Worm (Caenorhabditis elegans) whole organism, midembryonic: ENCODE data around the gene unc-39.

Experiments used
- T22C8.4 ChIP-seq: fragments of 200-800 bp; sonication (Bioruptor generic); IDR thresholded peaks from 2 replicates; pipeline ENCODE4 v1.3.6; 2022; ENCODE audit warnings: missing genetic modification characterization, missing compliant biosample characterization
- cog-1 ChIP-seq: sonication (generic microtip); optimal IDR thresholded peaks from 2 replicates; lab custom pipeline; 2016; ENCODE audit warnings: missing genetic modification characterization, missing compliant biosample characterization
- flt-1 ChIP-seq: fragments of 200-800 bp; sonication (Bioruptor generic); IDR thresholded peaks from 2 replicates; pipeline ENCODE4 v1.3.6; 2022; ENCODE audit warnings: missing genetic modification characterization, missing compliant biosample characterization
- klf-2 ChIP-seq: fragments of 200-800 bp; sonication (Bioruptor generic); conservative IDR thresholded peaks from 2 replicates; pipeline ENCODE4 v1.3.6; 2022; ENCODE audit warnings: missing genetic modification reagents, missing genetic modification characterization, missing compliant biosample characterization
- med-1 ChIP-seq: sonication (generic microtip); optimal IDR thresholded peaks from 2 replicates; lab custom pipeline; 2017; ENCODE audit warnings: missing genetic modification characterization, mild to moderate bottlenecking, missing compliant biosample characterization, antibody characterized with exemption, missing genetic modification reagents; ENCODE audit not compliant: insufficient read depth
- ref-1 ChIP-seq: fragments of 200-800 bp; sonication (Bioruptor generic); conservative IDR thresholded peaks from 2 replicates; pipeline ENCODE4 v1.3.6; 2022; ENCODE audit warnings: missing genetic modification reagents, missing genetic modification characterization, missing compliant biosample characterization
- tab-1 ChIP-seq: fragments of 200-800 bp; sonication (Bioruptor generic); IDR thresholded peaks from 2 replicates; pipeline ENCODE4 v1.3.6; 2022; ENCODE audit warnings: missing genetic modification characterization, missing compliant biosample characterization
- ztf-23 ChIP-seq: fragments of 200-800 bp; sonication (Bioruptor generic); IDR thresholded peaks from 2 replicates; pipeline ENCODE4 v1.3.6; 2022; ENCODE audit warnings: missing genetic modification reagents, missing genetic modification characterization, missing compliant biosample characterization
- ztf-29 ChIP-seq: fragments of 200-800 bp; sonication (Bioruptor generic); IDR thresholded peaks from 2 replicates; pipeline ENCODE4 v1.3.6; 2022; ENCODE audit warnings: missing genetic modification reagents, missing genetic modification characterization, missing compliant biosample characterization

The unc-39 gene

ce11 chrV:14394743-14395142, 21.9 kb downstream of the unc-39 start, which contains the start of gene C15H11.13:
Gene C15H11.13 (plus strand): TSS chrV:14395043.
- no peak for TF ChIP-seq flt-1
- TF ChIP-seq klf-2 (GFP tag; lab: Robert Waterston, UW): no peak
- TF ChIP-seq ztf-23 (GFP tag; lab: Robert Waterston, UW): no peak
- no peak for TF ChIP-seq ztf-29

ce11 chrV:14396123-14396669, 23.3 kb downstream of the unc-39 start:
- TF ChIP-seq cog-1 (no peak), ref-1 (no peak), flt-1 (no peak), klf-2 (GFP tag; lab: Robert Waterston, UW) (no peak), ztf-29 (no peak), ztf-23 (GFP tag; lab: Robert Waterston, UW) (no peak), tab-1 (no peak), med-1 (no peak), T22C8.4 (no peak)

DNA sequence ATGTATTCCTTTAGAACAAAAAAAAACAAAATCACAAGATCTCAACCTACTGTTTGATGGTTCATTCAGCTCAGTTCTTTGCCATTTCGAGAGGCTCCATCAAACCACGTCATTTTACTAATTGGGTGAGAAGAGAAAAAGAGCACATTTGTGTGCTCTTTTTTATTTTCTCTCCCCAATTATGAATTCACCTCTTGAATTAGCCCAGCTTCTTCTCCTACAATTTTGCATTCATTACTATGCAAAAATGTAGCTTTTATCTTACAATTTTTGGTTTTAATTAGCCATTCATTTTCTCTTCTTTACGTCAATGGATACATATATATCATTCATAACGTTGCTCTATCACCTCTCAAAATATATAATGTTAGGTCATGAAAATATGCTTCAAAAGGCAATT, 32.8 kb downstream of the unc-39 start:
- TF ChIP-seq ztf-29 (no peak), ref-1 (no peak), med-1 (no peak), flt-1 (no peak), cog-1 (no peak), klf-2 (GFP tag; lab: Robert Waterston, UW) (no peak)

DNA sequence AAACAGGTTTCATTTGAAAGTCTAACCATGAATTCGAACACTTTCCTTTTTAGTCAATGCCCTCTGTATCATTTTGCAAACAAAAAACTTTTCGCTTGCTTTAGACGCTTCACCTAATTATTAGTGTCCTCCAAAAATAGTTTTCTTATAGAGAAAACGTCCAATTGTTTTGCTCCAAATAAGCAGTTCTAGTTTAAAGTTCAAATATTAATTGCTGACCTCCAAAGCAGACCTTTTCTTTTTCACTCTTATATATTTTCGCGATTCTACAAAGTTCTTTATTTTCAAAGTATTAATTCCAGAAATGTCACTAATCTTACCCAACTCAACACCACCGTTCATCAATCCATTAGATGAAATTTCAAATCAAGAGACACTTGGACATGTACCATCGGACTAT, 35.9 kb downstream of the unc-39 start, which contains the start of gene gnrr-2:
Gene gnrr-2 (plus strand): TSS at position 301 of the 400 bp plus-strand sequence.
- no peak for TF ChIP-seq ztf-23 (GFP tag; lab: Robert Waterston, UW)
- no peak for TF ChIP-seq med-1
- TF ChIP-seq tab-1: no peak
- TF ChIP-seq ref-1: no peak
- no peak for TF ChIP-seq flt-1
- TF ChIP-seq T22C8.4: no peak
- no peak for TF ChIP-seq ztf-29
- no peak for TF ChIP-seq cog-1
- TF ChIP-seq klf-2 (GFP tag; lab: Robert Waterston, UW): no peak

- TF ChIP-seq tab-1: no peak
- TF ChIP-seq ztf-23 (GFP tag; lab: Robert Waterston, UW): no peak
- TF ChIP-seq flt-1: no peak
- no peak for TF ChIP-seq klf-2 (GFP tag; lab: Robert Waterston, UW)
- no peak for TF ChIP-seq T22C8.4
- TF ChIP-seq med-1: no peak
- TF ChIP-seq ref-1: no peak
- no peak for TF ChIP-seq cog-1
- no peak for TF ChIP-seq ztf-29
Measured at ce11 chrV:14409905-14410304, 37.0 kb downstream of the unc-39 start.

DNA sequence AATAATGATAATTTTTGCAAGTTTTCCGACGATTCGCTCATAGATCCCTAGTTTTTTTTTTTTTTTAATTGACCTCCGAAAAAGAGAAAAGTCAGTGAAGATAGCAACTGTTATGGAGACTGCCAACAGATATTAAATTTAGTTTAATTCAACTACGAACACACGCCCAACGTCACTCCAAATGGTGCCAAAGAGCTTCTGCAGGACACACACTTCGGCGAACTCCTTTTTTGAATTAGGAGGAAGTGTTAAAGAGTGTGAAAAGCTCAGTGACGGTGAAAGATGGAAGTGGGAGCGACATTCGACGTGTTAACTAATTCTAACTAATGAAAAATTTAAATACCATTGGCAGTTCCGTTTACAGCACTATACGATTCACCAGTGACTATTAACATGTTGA, 39.1 kb downstream of the unc-39 start:
- TF ChIP-seq ref-1 (no peak), T22C8.4 (no peak), flt-1 (no peak), med-1 (no peak), ztf-23 (GFP tag; lab: Robert Waterston, UW) (no peak), tab-1 (no peak), ztf-29 (no peak), klf-2 (GFP tag; lab: Robert Waterston, UW) (no peak), cog-1 (no peak)

DNA sequence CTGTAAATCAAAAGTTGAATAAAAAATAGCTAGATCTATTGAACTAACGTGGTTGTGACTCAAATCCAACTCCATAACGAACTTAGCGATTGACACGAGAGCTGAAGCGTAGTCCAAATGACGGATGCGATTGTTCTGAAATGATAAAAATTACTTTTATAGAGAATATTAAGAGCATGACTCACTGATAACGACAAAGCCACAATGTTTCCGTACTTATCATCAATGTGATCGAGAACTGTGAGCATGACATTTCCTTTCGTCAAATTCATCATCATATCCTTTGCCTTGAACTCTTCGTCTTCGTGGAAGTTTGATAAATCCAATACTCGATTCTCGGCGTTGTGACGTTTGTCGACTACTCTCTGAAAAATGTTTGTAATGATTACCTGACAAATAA, 41.2 kb downstream of the unc-39 start:
- TF ChIP-seq cog-1: no peak
- no peak for TF ChIP-seq ref-1
- no peak for TF ChIP-seq flt-1
- no peak for TF ChIP-seq tab-1
- TF ChIP-seq klf-2 (GFP tag; lab: Robert Waterston, UW): no peak
- TF ChIP-seq ztf-29: no peak
- TF ChIP-seq T22C8.4: no peak

DNA sequence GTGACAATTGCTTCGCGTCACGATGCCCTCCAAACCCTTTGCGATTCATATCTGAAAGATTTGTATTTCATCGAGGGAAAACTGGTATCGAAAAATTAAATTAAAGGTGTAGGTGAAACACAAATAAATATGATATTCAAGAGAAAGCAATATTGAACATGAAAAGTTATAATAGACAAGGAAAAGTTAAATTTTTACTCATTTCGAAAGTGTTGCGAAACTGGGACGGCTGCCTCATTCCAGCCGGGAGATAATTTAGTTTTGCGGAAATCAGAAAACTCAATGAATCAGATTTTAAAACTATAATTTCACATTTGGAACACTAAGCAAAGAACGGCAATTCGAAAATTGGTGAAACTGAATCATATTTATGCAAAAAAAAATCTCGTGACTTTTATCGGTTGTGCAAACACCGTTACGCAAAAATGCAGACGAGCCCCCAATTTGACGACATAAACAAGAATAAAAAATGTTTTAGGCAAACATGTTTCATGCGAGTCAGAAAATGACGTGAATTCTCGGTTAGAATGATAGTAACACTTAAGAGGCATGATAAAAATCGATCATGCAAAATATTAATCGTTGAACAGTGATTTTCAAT, 42.2 kb downstream of the unc-39 start, which contains the start of the genes nxf-1 and C15H11.11:
Gene nxf-1 (minus strand): TSS at position 51 of the 601 bp plus-strand sequence.
Gene C15H11.11 (plus strand): TSS at position 536 of the 601 bp plus-strand sequence.
- TF ChIP-seq ref-1 (no peak), klf-2 (GFP tag; lab: Robert Waterston, UW) (no peak)

DNA sequence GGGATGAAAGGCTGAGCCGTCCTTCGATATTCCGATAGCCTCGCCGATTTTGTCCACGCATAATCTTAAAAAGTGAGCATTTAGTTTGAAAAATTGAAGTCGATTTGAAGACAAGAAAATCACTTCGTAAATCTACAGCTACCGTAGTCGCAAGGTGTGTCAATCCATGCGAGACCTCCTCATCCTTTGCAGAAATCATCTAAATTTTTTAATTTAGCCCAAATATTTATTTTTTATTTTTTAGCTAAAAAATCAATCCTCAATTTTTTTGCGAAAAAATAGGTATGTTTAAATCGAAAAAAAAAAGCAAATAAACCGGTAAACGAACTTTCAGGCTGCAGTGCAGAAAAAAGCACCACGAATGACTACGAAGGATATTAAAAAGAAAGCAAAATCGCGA, 44.9 kb downstream of the unc-39 start, which contains the start of the genes nxf-2 and set-31:
Gene nxf-2 (minus strand): TSS at position 101 of the 400 bp plus-strand sequence.
Gene set-31 (plus strand): TSS at position 169 of the 400 bp plus-strand sequence.
- TF ChIP-seq ref-1 (no peak), T22C8.4 (no peak), flt-1 (no peak), med-1 (no peak), ztf-29 (no peak), ztf-23 (GFP tag; lab: Robert Waterston, UW) (no peak), klf-2 (GFP tag; lab: Robert Waterston, UW) (no peak), tab-1 (no peak), cog-1 (no peak)

ce11 chrV:14419855-14420254, 47.0 kb downstream of the unc-39 start:
- TF ChIP-seq ztf-23 (GFP tag; lab: Robert Waterston, UW) (no peak), ztf-29 (no peak), cog-1 (no peak), tab-1 (no peak), flt-1 (no peak), ref-1 (no peak), T22C8.4 (no peak), med-1 (no peak), klf-2 (GFP tag; lab: Robert Waterston, UW) (no peak)

- TF ChIP-seq flt-1 (no peak), ztf-23 (GFP tag; lab: Robert Waterston, UW) (no peak), med-1 (no peak), tab-1 (no peak), ref-1 (no peak), klf-2 (GFP tag; lab: Robert Waterston, UW) (no peak), T22C8.4 (no peak), ztf-29 (no peak), cog-1 (no peak)
Measured at ce11 chrV:14421325-14421724, 48.5 kb downstream of the unc-39 start, which contains the start of gene dhs-22. Gene dhs-22 (minus strand): TSS chrV:14421440.
